Worm (Caenorhabditis elegans): ENCODE data around the gene cid-1.

ce11 chrIII:5218687-5219086 lies 45.0 kb downstream of the cid-1 start, which contains the start of gene ZC155.2:
- TF ChIP-seq W03F9.2 (tag; optimal IDR thresholded peaks at IDR 0.05) (no peak), him-1 (tag; optimal IDR thresholded peaks at IDR 0.05) (no peak)

Measured in whole organism, L4/young adult.